Fruit fly (Drosophila melanogaster) whole organism: ENCODE data around the gene Cyfip.

Experiments
- CG8478 ChIP-seq: fragments of >200 bp; optimal IDR thresholded peaks from 2 replicates; lab custom pipeline; 2018; ENCODE audit warnings: inconsistent platforms
- Dll ChIP-seq: fragments of >200 bp; optimal IDR thresholded peaks from 2 replicates; lab custom pipeline; 2017
- EcR ChIP-seq, 2 experiments: fragments of >200 bp; optimal IDR thresholded peaks; 2 replicates each; lab custom pipeline; 2017; ENCODE audit warnings: missing biosample characterization in 2 of 2, missing genetic modification characterization in 2 of 2, missing genetic modification reagents in 2 of 2
- pan ChIP-seq: fragments of >200 bp; optimal IDR thresholded peaks from 2 replicates; lab custom pipeline; 2017
- psq ChIP-seq: fragments of >200 bp; optimal IDR thresholded peaks from 2 replicates; lab custom pipeline; 2017
- usp ChIP-seq: fragments of >200 bp; optimal IDR thresholded peaks from 2 replicates; lab custom pipeline; 2017; ENCODE audit warnings: missing biosample characterization, missing genetic modification characterization, mixed read lengths

DNA sequence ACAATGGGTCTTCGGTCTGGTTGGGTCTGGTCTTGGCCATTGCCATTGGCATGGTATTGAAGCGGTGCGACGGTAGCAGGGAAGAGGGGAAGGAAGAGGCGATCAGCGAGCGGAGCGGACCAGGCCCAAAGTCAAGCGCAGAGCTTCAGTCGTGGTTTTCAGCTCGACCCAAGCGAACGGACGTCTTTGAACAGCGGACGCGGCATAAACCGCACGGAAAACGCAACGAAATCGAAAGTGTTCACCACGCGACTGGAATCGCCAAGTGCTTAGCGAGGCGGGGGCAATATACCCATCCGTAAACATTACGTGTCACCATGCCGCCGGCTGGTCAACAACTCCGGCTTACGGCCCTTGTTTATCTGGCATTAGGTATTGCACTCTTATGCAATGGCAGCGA is 16.7 kb upstream of the Cyfip start, which contains the start of gene CG14866:
- TF ChIP-seq EcR (GFP tag; optimal IDR thresholded peaks at IDR 0.05; lab: Kevin White, UChicago) (no peak), Dll (lab: Kevin White, UChicago) (no peak), psq (no peak), pan (lab: Kevin White, UChicago) (no peak), usp (GFP tag; lab: Kevin White, UChicago) (no peak), CG8478 (lab: Kevin White, UChicago) (no peak)
